Worm (Caenorhabditis elegans) whole organism, mixed stage, embryonic: ENCODE measurements around the gene F35H8.12.

Experiments
- M03D4.4 ChIP-seq: sonication (generic microtip); optimal IDR thresholded peaks from 2 replicates; lab custom pipeline; 2017; ENCODE audit warnings: mild to moderate bottlenecking, missing genetic modification characterization, missing compliant biosample characterization
- bed-3 ChIP-seq: fragments of 200-800 bp; sonication (Bioruptor generic); optimal IDR thresholded peaks from 3 replicates; lab custom pipeline; 2018; ENCODE audit warnings: mild to moderate bottlenecking, missing genetic modification characterization, moderate library complexity, missing compliant biosample characterization
- blmp-1 ChIP-seq: fragments of 150-350 bp; optimal IDR thresholded peaks from 2 replicates; lab custom pipeline; 2014; ENCODE audit warnings: missing biosample characterization, missing genetic modification characterization
- ceh-39 ChIP-seq: fragments of 150-350 bp; optimal IDR thresholded peaks from 2 replicates; lab custom pipeline; 2014; ENCODE audit warnings: missing biosample characterization, missing genetic modification characterization
- ceh-43 ChIP-seq: fragments of 200-800 bp; sonication (Bioruptor generic); optimal IDR thresholded peaks from 2 replicates; lab custom pipeline; 2018; ENCODE audit warnings: mild to moderate bottlenecking, missing genetic modification characterization, moderate library complexity, missing compliant biosample characterization
- ceh-83 ChIP-seq: fragments of 200-800 bp; sonication (Bioruptor generic); optimal IDR thresholded peaks from 2 replicates; lab custom pipeline; 2018; ENCODE audit warnings: mild to moderate bottlenecking, missing genetic modification characterization, missing compliant biosample characterization
- cnd-1 ChIP-seq: fragments of 200-800 bp; sonication (Bioruptor generic); optimal IDR thresholded peaks from 2 replicates; lab custom pipeline; 2018; ENCODE audit warnings: mild to moderate bottlenecking, missing genetic modification characterization, missing compliant biosample characterization
- drap-1 ChIP-seq: fragments of 200-800 bp; sonication (Bioruptor generic); optimal IDR thresholded peaks from 3 replicates; lab custom pipeline; 2018; ENCODE audit warnings: mild to moderate bottlenecking, missing genetic modification characterization, missing compliant biosample characterization
- elt-1 ChIP-seq: sonication (generic microtip); optimal IDR thresholded peaks from 2 replicates; lab custom pipeline; 2017; ENCODE audit warnings: missing genetic modification characterization, mild to moderate bottlenecking, missing compliant biosample characterization, antibody characterized with exemption, moderate library complexity, borderline replicate concordance; ENCODE audit not compliant: insufficient read depth
- elt-3 ChIP-seq: fragments of 150-350 bp; optimal IDR thresholded peaks from 2 replicates; lab custom pipeline; 2014; ENCODE audit warnings: missing biosample characterization, missing genetic modification characterization
- flh-1 ChIP-seq: fragments of 200-800 bp; sonication (Bioruptor generic); optimal IDR thresholded peaks from 2 replicates; lab custom pipeline; 2018; ENCODE audit warnings: mild to moderate bottlenecking, missing genetic modification characterization, moderate library complexity, missing compliant biosample characterization
- ham-2 ChIP-seq: fragments of 200-800 bp; sonication (Bioruptor generic); optimal IDR thresholded peaks from 2 replicates; lab custom pipeline; 2018; ENCODE audit warnings: mild to moderate bottlenecking, missing genetic modification characterization, missing compliant biosample characterization
- hlh-1 ChIP-seq: fragments of 150-350 bp; optimal IDR thresholded peaks from 2 replicates; lab custom pipeline; 2014; ENCODE audit warnings: missing biosample characterization, missing genetic modification reagents, missing genetic modification characterization
- lin-13 ChIP-seq: fragments of 150-350 bp; optimal IDR thresholded peaks from 2 replicates; lab custom pipeline; 2014; ENCODE audit warnings: missing biosample characterization, missing genetic modification characterization
- lin-32 ChIP-seq: fragments of 200-800 bp; sonication (Bioruptor generic); optimal IDR thresholded peaks from 2 replicates; lab custom pipeline; 2018; ENCODE audit warnings: mild to moderate bottlenecking, missing genetic modification characterization, missing compliant biosample characterization
- mab-5 ChIP-seq: fragments of 150-350 bp; optimal IDR thresholded peaks from 2 replicates; lab custom pipeline; 2014; ENCODE audit warnings: missing biosample characterization, missing genetic modification characterization
- mep-1 ChIP-seq: fragments of 150-350 bp; optimal IDR thresholded peaks from 2 replicates; lab custom pipeline; 2017; ENCODE audit warnings: missing biosample characterization, missing genetic modification reagents, missing genetic modification characterization, inconsistent platforms
- mls-2 ChIP-seq: sonication (generic microtip); optimal IDR thresholded peaks from 2 replicates; lab custom pipeline; 2016; ENCODE audit warnings: mild to moderate bottlenecking, missing genetic modification characterization, moderate library complexity, missing compliant biosample characterization
- nhr-12 ChIP-seq: fragments of 150-350 bp; optimal IDR thresholded peaks from 2 replicates; lab custom pipeline; 2014; ENCODE audit warnings: missing biosample characterization, missing genetic modification characterization
- nhr-2 ChIP-seq: fragments of 150-350 bp; optimal IDR thresholded peaks from 2 replicates; lab custom pipeline; 2014; ENCODE audit warnings: missing biosample characterization, missing genetic modification characterization
- nhr-237 ChIP-seq: fragments of 150-350 bp; optimal IDR thresholded peaks from 2 replicates; lab custom pipeline; 2014; ENCODE audit warnings: missing biosample characterization, missing genetic modification characterization
- nhr-28 ChIP-seq: fragments of 150-350 bp; optimal IDR thresholded peaks from 2 replicates; lab custom pipeline; 2014; ENCODE audit warnings: missing biosample characterization, missing genetic modification characterization
- nhr-76 ChIP-seq: sonication (generic microtip); optimal IDR thresholded peaks from 2 replicates; lab custom pipeline; 2017; ENCODE audit warnings: missing biosample characterization, missing genetic modification characterization
- pha-4 ChIP-seq: fragments of 150-350 bp; optimal IDR thresholded peaks from 2 replicates; lab custom pipeline; 2018; ENCODE audit warnings: missing biosample characterization, missing genetic modification reagents, missing genetic modification characterization
- snpc-4 ChIP-seq: fragments of 150-350 bp; optimal IDR thresholded peaks from 2 replicates; lab custom pipeline; 2014; ENCODE audit warnings: missing biosample characterization, missing genetic modification characterization
- sptf-1 ChIP-seq: sonication (generic microtip); optimal IDR thresholded peaks from 2 replicates; lab custom pipeline; 2017; ENCODE audit warnings: mild to moderate bottlenecking, missing genetic modification characterization, moderate library complexity, missing compliant biosample characterization
- tbx-8 ChIP-seq: fragments of 200-800 bp; sonication (Bioruptor generic); optimal IDR thresholded peaks from 2 replicates; lab custom pipeline; 2018; ENCODE audit warnings: mild to moderate bottlenecking, missing genetic modification characterization, moderate library complexity, missing compliant biosample characterization
- unc-120 ChIP-seq: sonication (generic microtip); optimal IDR thresholded peaks from 2 replicates; lab custom pipeline; 2017; ENCODE audit warnings: missing genetic modification characterization, missing compliant biosample characterization; ENCODE audit not compliant: poor library complexity, severe bottlenecking
- unc-39 ChIP-seq: fragments of 150-350 bp; optimal IDR thresholded peaks from 2 replicates; lab custom pipeline; 2014; ENCODE audit warnings: missing biosample characterization, missing genetic modification characterization
- unc-62 ChIP-seq: fragments of 150-350 bp; optimal IDR thresholded peaks from 2 replicates; lab custom pipeline; 2014; ENCODE audit warnings: missing biosample characterization, missing genetic modification reagents, missing genetic modification characterization
- zip-8 ChIP-seq: fragments of 150-350 bp; optimal IDR thresholded peaks from 2 replicates; lab custom pipeline; 2014; ENCODE audit warnings: missing biosample characterization, missing genetic modification characterization
- ztf-11 ChIP-seq: fragments of 150-350 bp; optimal IDR thresholded peaks from 2 replicates; lab custom pipeline; 2014; ENCODE audit warnings: missing biosample characterization, missing genetic modification characterization

F35H8.12 gene

DNA sequence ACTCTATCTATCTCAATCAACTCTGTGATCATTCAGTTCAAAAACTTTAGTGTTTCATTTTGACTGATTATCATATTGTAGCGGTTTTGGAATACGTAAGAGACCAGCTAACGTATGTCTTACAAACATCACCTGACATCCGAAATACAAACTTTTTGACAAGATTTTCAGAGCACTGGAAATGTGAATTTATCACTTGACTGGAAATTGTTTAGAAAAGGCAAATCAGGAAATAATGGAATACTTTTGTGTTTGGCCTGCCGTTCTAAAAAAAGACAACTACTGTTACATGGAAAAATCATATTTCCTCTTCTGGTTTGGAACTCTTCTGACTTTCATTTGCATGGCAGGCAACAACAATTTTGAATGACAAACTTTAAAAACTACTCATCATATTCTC is at the start of gene F35H8.12:
Gene F35H8.12, plus strand, starts transcription at position 301 of the 400 bp plus-strand sequence.
- no peak for TF ChIP-seq cnd-1
- no peak for TF ChIP-seq snpc-4 (tag; lab: Kevin White, UChicago)
- TF ChIP-seq, all 35 proteins: peak for 0

DNA sequence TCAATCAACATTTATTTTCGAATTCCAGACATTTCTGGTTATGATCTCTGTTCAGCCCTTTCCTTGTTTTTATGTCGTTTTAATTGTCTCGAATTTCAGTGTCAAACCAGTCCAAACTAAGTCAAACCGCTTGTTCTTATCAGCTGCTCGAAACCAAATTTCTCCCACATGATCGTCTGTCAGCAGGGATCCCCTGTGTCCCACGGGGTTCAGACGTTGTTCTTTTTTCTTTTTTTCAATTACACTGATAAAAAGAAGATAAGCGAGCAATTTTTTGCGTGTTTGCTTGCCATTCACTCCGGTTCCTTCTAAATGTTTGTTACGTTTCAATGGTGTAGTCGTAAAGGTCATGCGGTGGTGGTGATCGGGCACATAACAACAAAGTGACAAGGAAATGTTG is 49.7 kb upstream of the F35H8.12 start:
- TF ChIP-seq lin-13 (tag; lab: Kevin White, UChicago) (no peak), nhr-28 (no peak), unc-62 (GFP tag; lab: Kevin White, UChicago) (no peak), ham-2 (GFP tag; lab: Kevin White, UChicago) (no peak), nhr-12 (tag; lab: Kevin White, UChicago) (no peak), elt-3 (tag; lab: Kevin White, UChicago) (no peak), blmp-1 (tag; lab: Kevin White, UChicago) (no peak), nhr-237 (tag; lab: Kevin White, UChicago) (no peak), elt-1 (tag; lab: Kevin White, UChicago) (no peak), mls-2 (tag; lab: Kevin White, UChicago) (no peak), tbx-8 (no peak), bed-3 (GFP tag; lab: Kevin White, UChicago) (no peak), lin-32 (GFP tag; lab: Kevin White, UChicago) (no peak), ceh-83 (GFP tag; lab: Kevin White, UChicago) (no peak), unc-120 (no peak)

ce11 chrII:9507181-9507580 is 44.5 kb upstream of the F35H8.12 start, which contains the start of gene gcy-3:
Gene gcy-3 (minus strand): TSS chrII:9507281.
- TF ChIP-seq mab-5 (tag; lab: Kevin White, UChicago) (no peak), tbx-8 (no peak), M03D4.4 (tag; lab: Kevin White, UChicago) (no peak), pha-4 (tag; lab: Kevin White, UChicago) (no peak), unc-39 (tag; lab: Kevin White, UChicago) (no peak), ztf-11 (tag; lab: Kevin White, UChicago) (no peak), snpc-4 (tag; lab: Kevin White, UChicago) (no peak), zip-8 (tag; lab: Kevin White, UChicago) (no peak), lin-13 (tag; lab: Kevin White, UChicago) (no peak), elt-3 (tag; lab: Kevin White, UChicago) (no peak), unc-62 (GFP tag; lab: Kevin White, UChicago) (no peak), lin-32 (GFP tag; lab: Kevin White, UChicago) (no peak), sptf-1 (no peak), nhr-76 (tag; lab: Kevin White, UChicago) (no peak), ceh-83 (GFP tag; lab: Kevin White, UChicago) (no peak), ham-2 (GFP tag; lab: Kevin White, UChicago) (no peak)

DNA sequence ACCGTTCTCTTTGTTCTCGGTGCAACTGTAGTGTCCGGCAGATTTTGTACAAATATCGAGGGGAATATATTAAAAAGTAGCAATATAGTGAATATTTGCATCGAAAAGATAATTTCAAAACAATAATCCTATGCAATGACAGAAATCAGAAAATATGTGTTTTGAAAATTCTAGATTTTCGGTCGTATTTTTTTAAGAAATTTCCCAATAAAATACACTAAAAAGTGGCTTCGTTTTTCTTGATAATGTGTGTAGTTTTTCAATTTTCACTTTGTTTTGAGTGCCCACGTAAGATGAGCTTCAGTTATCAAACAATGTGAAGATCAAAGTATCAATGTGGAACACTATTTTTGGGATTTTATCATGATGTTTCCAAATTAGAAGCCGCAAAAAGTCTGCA is 34.8 kb upstream of the F35H8.12 start, which contains the start of gene gcy-1:
Gene gcy-1, minus strand, starts transcription at position 101 of the 400 bp plus-strand sequence.
- TF ChIP-seq bed-3 (GFP tag; lab: Kevin White, UChicago) (no peak), nhr-237 (tag; lab: Kevin White, UChicago) (no peak), nhr-76 (tag; lab: Kevin White, UChicago) (no peak), hlh-1 (tag; lab: Kevin White, UChicago) (no peak), nhr-28 (no peak), snpc-4 (tag; lab: Kevin White, UChicago) (no peak), ztf-11 (tag; lab: Kevin White, UChicago) (no peak), flh-1 (GFP tag; lab: Kevin White, UChicago) (no peak), cnd-1 (no peak), drap-1 (GFP tag; lab: Kevin White, UChicago) (no peak), ham-2 (GFP tag; lab: Kevin White, UChicago) (no peak), sptf-1 (no peak), ceh-43 (GFP tag; lab: Kevin White, UChicago) (no peak), nhr-12 (tag; lab: Kevin White, UChicago) (no peak), blmp-1 (tag; lab: Kevin White, UChicago) (no peak), lin-32 (GFP tag; lab: Kevin White, UChicago) (no peak), M03D4.4 (tag; lab: Kevin White, UChicago) (no peak), mep-1 (tag; lab: Kevin White, UChicago) (no peak), unc-120 (no peak), elt-3 (tag; lab: Kevin White, UChicago) (no peak)
- TF ChIP-seq, all 35 proteins: peak for 0

ce11 chrII:9518781-9519180 is 32.9 kb upstream of the F35H8.12 start, which contains the start of the genes sfxn-1.1 and AH6.3:
Gene sfxn-1.1 (minus strand): TSS chrII:9518881.
Gene AH6.3 (plus strand): TSS chrII:9519055.
- TF ChIP-seq elt-1 (tag; lab: Kevin White, UChicago) (no peak), nhr-2 (tag; lab: Kevin White, UChicago) (no peak), lin-32 (GFP tag; lab: Kevin White, UChicago) (no peak), bed-3 (GFP tag; lab: Kevin White, UChicago) (no peak), lin-13 (tag; lab: Kevin White, UChicago) (no peak), ceh-39 (tag; lab: Kevin White, UChicago) (no peak), ceh-43 (GFP tag; lab: Kevin White, UChicago) (no peak), ceh-83 (GFP tag; lab: Kevin White, UChicago) (no peak), unc-120 (no peak), unc-62 (GFP tag; lab: Kevin White, UChicago) (no peak), mep-1 (tag; lab: Kevin White, UChicago) (no peak), tbx-8 (no peak)
